Worm (Caenorhabditis elegans) whole organism, L1 larva: ENCODE results near the gene csq-1.

Experiments used
- ama-1 ChIP-seq: fragments of 150-350 bp; optimal IDR thresholded peaks from 2 replicates; lab custom pipeline; 2014
- dpl-1 ChIP-seq, 3 experiments: fragments of 150-350 bp in 2 of 3; sonication (generic microtip) in 1 of 3; optimal IDR thresholded peaks; 2 replicates each; lab custom pipeline; 2014 to 2017; ENCODE audit warnings: missing biosample characterization in 3 of 3, missing genetic modification characterization in 3 of 3, missing genetic modification reagents in 3 of 3
- pqm-1 ChIP-seq: sonication (generic microtip); optimal IDR thresholded peaks from 3 replicates; lab custom pipeline; 2017; ENCODE audit warnings: missing biosample characterization, missing genetic modification characterization
- sox-4 ChIP-seq: sonication (generic microtip); optimal IDR thresholded peaks from 2 replicates; lab custom pipeline; 2016; ENCODE audit warnings: missing genetic modification characterization, missing compliant biosample characterization
- unc-62 ChIP-seq: fragments of 150-350 bp; optimal IDR thresholded peaks from 2 replicates; lab custom pipeline; 2014; ENCODE audit warnings: missing biosample characterization, missing genetic modification reagents, missing genetic modification characterization
- zag-1 ChIP-seq: fragments of 150-350 bp; optimal IDR thresholded peaks from 2 replicates; lab custom pipeline; 2014; ENCODE audit warnings: missing biosample characterization, missing genetic modification characterization
- ztf-11 ChIP-seq, 2 experiments: sonication (generic microtip); optimal IDR thresholded peaks; 2 replicates each; lab custom pipeline; 2016 to 2017; ENCODE audit warnings: missing genetic modification characterization in 2 of 2, missing biosample characterization in 1 of 2, missing compliant biosample characterization in 1 of 2

ce11 chrX:14706698-14707285 is 22.1 kb downstream of the csq-1 start, which contains the start of gene tmem-184:
- no peak for TF ChIP-seq zag-1
- TF ChIP-seq ztf-11 (tag; optimal IDR thresholded peaks at IDR 0.05; lab: Kevin White, UChicago), result no peak
- no peak for TF ChIP-seq pqm-1
- no peak for TF ChIP-seq ama-1 (lab: Kevin White, UChicago)
- no peak for TF ChIP-seq dpl-1 (GFP tag; optimal IDR thresholded peaks at IDR 0.05; lab: Kevin White, UChicago)
- TF ChIP-seq sox-4 (tag; lab: Kevin White, UChicago), result no peak
- no peak for TF ChIP-seq unc-62 (GFP tag; lab: Kevin White, UChicago)
